Worm (Caenorhabditis elegans) whole organism, L3 larva: ENCODE results near the gene msp-49.

ENCODE experiments used
- aly-2 ChIP-seq: fragments of 150-350 bp; optimal IDR thresholded peaks from 2 replicates; lab custom pipeline; 2014; ENCODE audit warnings: missing biosample characterization, missing genetic modification characterization
- ama-1 ChIP-seq: fragments of 150-350 bp; optimal IDR thresholded peaks from 2 replicates; lab custom pipeline; 2018
- ceh-28 ChIP-seq: fragments of 150-350 bp; optimal IDR thresholded peaks from 2 replicates; lab custom pipeline; 2014; ENCODE audit warnings: missing biosample characterization, missing genetic modification reagents, missing genetic modification characterization
- ceh-9 ChIP-seq: sonication (generic microtip); optimal IDR thresholded peaks from 2 replicates; lab custom pipeline; 2018; ENCODE audit warnings: missing biosample characterization, missing genetic modification characterization
- daf-12 ChIP-seq: fragments of 150-350 bp; optimal IDR thresholded peaks from 2 replicates; lab custom pipeline; 2014; ENCODE audit warnings: missing biosample characterization, missing genetic modification reagents, missing genetic modification characterization
- egl-27 ChIP-seq: sonication (generic microtip); optimal IDR thresholded peaks from 4 replicates; lab custom pipeline; 2017; ENCODE audit warnings: missing biosample characterization, missing genetic modification reagents, missing genetic modification characterization
- egl-5 ChIP-seq: fragments of 150-350 bp; optimal IDR thresholded peaks from 2 replicates; lab custom pipeline; 2017; ENCODE audit warnings: missing biosample characterization, missing genetic modification reagents, missing genetic modification characterization, inconsistent platforms
- elt-2 ChIP-seq: sonication (generic microtip); optimal IDR thresholded peaks from 2 replicates; lab custom pipeline; 2016; ENCODE audit warnings: missing genetic modification reagents, mild to moderate bottlenecking, missing genetic modification characterization, missing compliant biosample characterization
- fkh-10 ChIP-seq: sonication (generic microtip); optimal IDR thresholded peaks from 2 replicates; lab custom pipeline; 2017; ENCODE audit warnings: missing biosample characterization, missing genetic modification reagents, missing genetic modification characterization
- fos-1 ChIP-seq: fragments of 150-350 bp; optimal IDR thresholded peaks from 2 replicates; lab custom pipeline; 2014; ENCODE audit warnings: missing biosample characterization, missing genetic modification characterization
- jun-1 ChIP-seq: fragments of 150-350 bp; optimal IDR thresholded peaks from 2 replicates; lab custom pipeline; 2014; ENCODE audit warnings: missing biosample characterization, missing genetic modification reagents, missing genetic modification characterization
- lin-39 ChIP-seq: fragments of 150-350 bp; optimal IDR thresholded peaks from 2 replicates; lab custom pipeline; 2018; ENCODE audit warnings: missing biosample characterization, missing genetic modification reagents, missing genetic modification characterization
- lsy-12 ChIP-seq: sonication (generic microtip); optimal IDR thresholded peaks from 2 replicates; lab custom pipeline; 2016; ENCODE audit warnings: mild to moderate bottlenecking, missing genetic modification characterization, missing compliant biosample characterization
- mml-1 ChIP-seq: fragments of 150-350 bp; sonication (generic microtip); optimal IDR thresholded peaks from 3 replicates; lab custom pipeline; 2014; ENCODE audit warnings: missing biosample characterization, missing genetic modification characterization
- nfya-1 ChIP-seq: sonication (generic microtip); optimal IDR thresholded peaks from 2 replicates; lab custom pipeline; 2017; ENCODE audit warnings: missing genetic modification characterization, mild to moderate bottlenecking, missing compliant biosample characterization, antibody characterized with exemption, moderate library complexity; ENCODE audit not compliant: insufficient read depth
- nhr-11 ChIP-seq: fragments of 150-350 bp; optimal IDR thresholded peaks from 2 replicates; lab custom pipeline; 2014; ENCODE audit warnings: missing biosample characterization, missing genetic modification characterization
- nhr-12 ChIP-seq: fragments of 150-350 bp; optimal IDR thresholded peaks from 2 replicates; lab custom pipeline; 2014; ENCODE audit warnings: missing biosample characterization, missing genetic modification characterization
- nhr-23 ChIP-seq: fragments of 150-350 bp; optimal IDR thresholded peaks from 2 replicates; lab custom pipeline; 2014; ENCODE audit warnings: missing biosample characterization, missing genetic modification reagents, missing genetic modification characterization
- nhr-237 ChIP-seq: fragments of 150-350 bp; optimal IDR thresholded peaks from 2 replicates; lab custom pipeline; 2014; ENCODE audit warnings: missing biosample characterization, missing genetic modification characterization
- nhr-28 ChIP-seq: fragments of 150-350 bp; optimal IDR thresholded peaks from 2 replicates; lab custom pipeline; 2014; ENCODE audit warnings: missing biosample characterization, missing genetic modification characterization
- nhr-67 ChIP-seq: fragments of 150-350 bp; optimal IDR thresholded peaks from 2 replicates; lab custom pipeline; 2014; ENCODE audit warnings: missing biosample characterization, missing genetic modification characterization
- nhr-76 ChIP-seq: fragments of 150-350 bp; sonication (generic microtip); optimal IDR thresholded peaks from 5 replicates; lab custom pipeline; 2014; ENCODE audit warnings: missing biosample characterization, missing genetic modification characterization
- pha-4 ChIP-seq: fragments of 150-350 bp; optimal IDR thresholded peaks from 2 replicates; lab custom pipeline; 2014; ENCODE audit warnings: missing biosample characterization, missing genetic modification reagents, missing genetic modification characterization
- pqm-1 ChIP-seq: fragments of 150-350 bp; optimal IDR thresholded peaks from 2 replicates; lab custom pipeline; 2017; ENCODE audit warnings: missing biosample characterization, missing genetic modification characterization, inconsistent platforms
- skn-1 ChIP-seq: fragments of 150-350 bp; optimal IDR thresholded peaks from 2 replicates; lab custom pipeline; 2014; ENCODE audit warnings: missing biosample characterization, missing genetic modification characterization
- snpc-4 ChIP-seq: fragments of 150-350 bp; optimal IDR thresholded peaks from 2 replicates; lab custom pipeline; 2014; ENCODE audit warnings: missing biosample characterization, missing genetic modification characterization
- tbx-2 ChIP-seq: sonication (generic microtip); optimal IDR thresholded peaks from 2 replicates; lab custom pipeline; 2016; ENCODE audit warnings: mild to moderate bottlenecking, missing genetic modification characterization, missing compliant biosample characterization
- unc-39 ChIP-seq: sonication (generic microtip); optimal IDR thresholded peaks from 4 replicates; lab custom pipeline; 2017; ENCODE audit warnings: missing biosample characterization, missing genetic modification characterization
- unc-62 ChIP-seq: fragments of 150-350 bp; sonication (generic microtip); optimal IDR thresholded peaks from 4 replicates; lab custom pipeline; 2014; ENCODE audit warnings: missing biosample characterization, missing genetic modification reagents, missing genetic modification characterization
- zag-1 ChIP-seq: fragments of 150-350 bp; optimal IDR thresholded peaks from 2 replicates; lab custom pipeline; 2014; ENCODE audit warnings: missing biosample characterization, missing genetic modification characterization
- ztf-11 ChIP-seq: fragments of 150-350 bp; optimal IDR thresholded peaks from 2 replicates; lab custom pipeline; 2014; ENCODE audit warnings: missing biosample characterization, missing genetic modification characterization
- ztf-4 ChIP-seq: fragments of 150-350 bp; optimal IDR thresholded peaks from 2 replicates; lab custom pipeline; 2014; ENCODE audit warnings: missing biosample characterization, missing genetic modification characterization

The msp-49 gene

ce11 chrII:5186870-5187269, 7.3 kb upstream of the msp-49 start:
- TF ChIP-seq elt-2 (tag; lab: Kevin White, UChicago) = peak; percentile 94
- TF ChIP-seq lsy-12 (tag; lab: Kevin White, UChicago) = no peak
- no peak for TF ChIP-seq ceh-9
- TF ChIP-seq pqm-1 (tag; lab: Kevin White, UChicago) = peak; percentile 30

DNA sequence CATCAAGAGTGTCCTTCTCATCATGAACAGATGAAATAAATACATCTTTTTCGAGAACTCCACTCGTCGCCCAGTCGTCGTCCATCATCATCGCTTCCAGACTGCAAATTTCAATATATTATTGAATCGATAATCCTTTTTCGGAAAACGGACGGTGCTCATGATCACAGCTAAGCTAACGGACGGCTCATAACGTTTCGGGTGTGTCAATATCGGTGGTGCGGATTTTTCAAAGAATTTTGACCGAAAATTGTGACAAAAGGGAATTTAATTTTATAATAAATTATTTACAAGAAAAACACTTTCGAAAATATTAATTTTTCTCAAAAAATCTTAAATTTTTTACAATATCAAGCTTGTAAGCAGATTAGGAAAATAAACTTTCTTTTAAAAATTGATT, 6.7 kb upstream of the msp-49 start, which contains the start of gene crh-2:
Gene crh-2, minus strand, starts transcription at position 101 of the 400 bp plus-strand sequence.
- no peak for TF ChIP-seq egl-5 (tag; lab: Kevin White, UChicago)
- TF ChIP-seq nhr-67 = no peak
- TF ChIP-seq jun-1 (tag; lab: Kevin White, UChicago) = no peak
- no peak for TF ChIP-seq ceh-28 (tag; lab: Kevin White, UChicago)
- no peak for TF ChIP-seq elt-2 (tag; lab: Kevin White, UChicago)

- no peak for TF ChIP-seq aly-2 (tag; lab: Kevin White, UChicago)
- no peak for TF ChIP-seq mml-1 (tag; lab: Kevin White, UChicago)
- TF ChIP-seq zag-1 = no peak
- TF ChIP-seq nhr-12 (tag; lab: Kevin White, UChicago) = no peak
- TF ChIP-seq nhr-237 = no peak
- no peak for TF ChIP-seq lin-39 (tag; lab: Kevin White, UChicago)
- no peak for TF ChIP-seq snpc-4 (tag; lab: Kevin White, UChicago)
- no peak for TF ChIP-seq nhr-11 (tag; lab: Kevin White, UChicago)
- TF ChIP-seq fos-1 (tag; lab: Kevin White, UChicago) = no peak
- TF ChIP-seq unc-39 (tag; lab: Kevin White, UChicago) = no peak
- TF ChIP-seq ama-1 = no peak
- TF ChIP-seq egl-5 (tag; lab: Kevin White, UChicago) = no peak
- TF ChIP-seq ztf-4 = no peak
- TF ChIP-seq nhr-76 = no peak
- no peak for TF ChIP-seq egl-27
- no peak for TF ChIP-seq nhr-28 (tag; lab: Kevin White, UChicago)
These were observed 6.2 kb upstream of the msp-49 start for ce11 chrII:5187934-5188333.

DNA sequence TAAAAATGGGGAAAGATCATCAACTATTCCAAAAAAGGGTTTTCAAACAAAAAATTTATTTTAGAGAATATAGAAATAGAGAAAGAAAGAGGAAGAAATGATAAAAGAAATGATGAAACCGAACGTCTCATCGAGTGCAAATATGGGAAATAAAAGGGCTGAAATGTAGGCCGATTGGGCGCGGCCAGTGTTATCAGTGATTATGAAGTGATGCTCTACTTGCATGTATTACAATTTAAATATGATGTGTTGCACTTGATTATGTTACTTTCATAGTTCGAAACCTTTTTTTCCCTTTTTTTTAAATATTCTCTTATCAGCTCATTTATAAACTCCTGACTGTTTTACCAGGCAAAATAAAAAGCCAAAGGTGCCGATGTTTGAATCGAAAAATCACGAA, 2.4 kb upstream of the msp-49 start:
- peak; percentile 92 for TF ChIP-seq pqm-1 (tag; lab: Kevin White, UChicago)
- peak; percentile 10 for TF ChIP-seq pha-4 (tag; lab: Kevin White, UChicago)
- TF ChIP-seq elt-2 (tag; lab: Kevin White, UChicago) = peak; percentile 99
- no peak for TF ChIP-seq egl-27
- TF ChIP-seq jun-1 (tag; lab: Kevin White, UChicago) = peak; percentile 45
- TF ChIP-seq ama-1 = no peak

DNA sequence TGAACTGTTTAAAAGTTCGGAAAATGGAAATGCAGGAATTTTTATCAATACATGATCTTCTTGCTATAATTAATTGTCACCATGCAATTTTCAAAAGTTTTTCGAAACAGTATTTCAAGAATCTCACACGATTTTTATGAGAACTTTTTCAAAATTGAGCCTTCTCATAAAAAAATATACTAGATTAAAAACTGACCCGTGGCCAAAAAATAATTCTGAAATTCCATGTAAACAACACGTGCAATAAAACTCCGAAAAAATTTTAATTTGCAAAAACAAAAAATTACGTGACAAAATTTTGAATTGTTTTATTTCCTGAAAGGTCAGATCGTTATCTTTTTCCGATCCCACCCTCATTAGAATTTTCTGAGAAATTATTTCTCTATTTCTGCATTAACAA, 1.3 kb downstream of the msp-49 start, which contains the start of gene C34F11.5:
Gene C34F11.5, plus strand, starts transcription at position 301 of the 400 bp plus-strand sequence.
- TF ChIP-seq nfya-1 (no peak), unc-62 (GFP tag; lab: Kevin White, UChicago) (no peak), skn-1 (tag; lab: Kevin White, UChicago) (no peak), elt-2 (tag; lab: Kevin White, UChicago) (no peak), egl-5 (tag; lab: Kevin White, UChicago) (no peak), daf-12 (no peak), ztf-11 (tag; lab: Kevin White, UChicago) (no peak), fkh-10 (GFP tag; lab: Kevin White, UChicago) (no peak), lin-39 (tag; lab: Kevin White, UChicago) (no peak), mml-1 (tag; lab: Kevin White, UChicago) (no peak)

ce11 chrII:5199497-5199896, 5.3 kb downstream of the msp-49 start, which contains the start of gene msp-50:
msp-50 (plus strand) TSS chrII:5199797.
- TF ChIP-seq tbx-2 (tag; lab: Kevin White, UChicago) (no peak), nhr-23 (tag; lab: Kevin White, UChicago) (no peak)
